Worm (Caenorhabditis elegans) whole organism, L1 larva: ENCODE measurements around the gene K07H8.2.
A peak's percentile ranks its signal among the peaks of the same experiment; 100 is the strongest.

Experiments used
- C16A3.4 ChIP-seq: fragments of 150-350 bp; optimal IDR thresholded peaks from 2 replicates; lab custom pipeline; 2014; ENCODE audit warnings: missing biosample characterization, missing genetic modification characterization
- ama-1 ChIP-seq: fragments of 150-350 bp; optimal IDR thresholded peaks from 2 replicates; lab custom pipeline; 2014
- blmp-1 ChIP-seq: fragments of 150-350 bp; optimal IDR thresholded peaks from 2 replicates; lab custom pipeline; 2014; ENCODE audit warnings: missing biosample characterization, missing genetic modification characterization
- dpl-1 ChIP-seq, 3 experiments: fragments of 150-350 bp in 2 of 3; sonication (generic microtip) in 1 of 3; optimal IDR thresholded peaks; 2 replicates each; lab custom pipeline; 2014 to 2017; ENCODE audit warnings: missing biosample characterization in 3 of 3, missing genetic modification characterization in 3 of 3, missing genetic modification reagents in 3 of 3
- dsc-1 ChIP-seq: sonication (generic microtip); optimal IDR thresholded peaks from 2 replicates; lab custom pipeline; 2016; ENCODE audit warnings: mild to moderate bottlenecking, missing genetic modification characterization, missing compliant biosample characterization
- efl-1 ChIP-seq, 4 experiments: fragments of 150-350 bp; optimal IDR thresholded peaks in 3 of 4; peaks in 1 of 4; 1 replicate in 1 of 4; 2 replicates in 3 of 4; lab custom pipeline; 2014; ENCODE audit warnings: missing biosample characterization in 2 of 4, missing genetic modification characterization in 2 of 4, missing genetic modification reagents in 2 of 4
- efl-3 ChIP-seq: fragments of 200-800 bp; sonication (Bioruptor generic); optimal IDR thresholded peaks from 2 replicates; lab custom pipeline; 2018; ENCODE audit warnings: mild to moderate bottlenecking, missing genetic modification characterization, missing compliant biosample characterization
- egl-27 ChIP-seq, 2 experiments: fragments of 150-350 bp in 1 of 2; sonication (generic microtip); optimal IDR thresholded peaks; 3 replicates each; lab custom pipeline; 2017 to 2018; ENCODE audit warnings: missing biosample characterization in 2 of 2, missing genetic modification characterization in 2 of 2, missing genetic modification reagents in 2 of 2
- elt-3 ChIP-seq, 6 experiments: fragments of 150-350 bp in 1 of 6; sonication (generic microtip); optimal IDR thresholded peaks; 2 replicates each; lab custom pipeline; 2017 to 2018; ENCODE audit warnings: missing biosample characterization in 6 of 6, missing genetic modification characterization in 6 of 6, inconsistent platforms in 1 of 6
- ets-5 ChIP-seq: fragments of 200-800 bp; sonication (Bioruptor generic); IDR thresholded peaks from 2 replicates; pipeline ENCODE4 v1.3.6; 2022; ENCODE audit warnings: missing genetic modification characterization, missing compliant biosample characterization
- grh-1 ChIP-seq: fragments of 200-800 bp; sonication (Bioruptor generic); IDR thresholded peaks from 2 replicates; pipeline ENCODE4 v1.3.6; 2022; ENCODE audit warnings: missing genetic modification reagents, missing genetic modification characterization, missing compliant biosample characterization
- irx-1 ChIP-seq: sonication (generic microtip); optimal IDR thresholded peaks from 2 replicates; lab custom pipeline; 2016; ENCODE audit warnings: missing genetic modification characterization, missing compliant biosample characterization
- jun-1 ChIP-seq: fragments of 150-350 bp; optimal IDR thresholded peaks from 2 replicates; lab custom pipeline; 2014; ENCODE audit warnings: missing biosample characterization, missing genetic modification reagents, missing genetic modification characterization
- lin-13 ChIP-seq: fragments of 150-350 bp; optimal IDR thresholded peaks from 2 replicates; lab custom pipeline; 2014; ENCODE audit warnings: missing biosample characterization, missing genetic modification reagents, missing genetic modification characterization
- lin-14 ChIP-seq: fragments of 200-800 bp; sonication (Bioruptor generic); optimal IDR thresholded peaks from 2 replicates; lab custom pipeline; 2018; ENCODE audit warnings: mild to moderate bottlenecking, missing genetic modification characterization, moderate library complexity, missing compliant biosample characterization
- lir-3 ChIP-seq: sonication (generic microtip); optimal IDR thresholded peaks from 2 replicates; lab custom pipeline; 2016; ENCODE audit warnings: mild to moderate bottlenecking, missing genetic modification characterization, moderate library complexity, missing compliant biosample characterization; ENCODE audit not compliant: poor library complexity
- lsy-2 ChIP-seq, 2 experiments: fragments of 150-350 bp; optimal IDR thresholded peaks; 2 replicates each; lab custom pipeline; 2014; ENCODE audit warnings: missing biosample characterization in 2 of 2, missing genetic modification characterization in 2 of 2
- mab-9 ChIP-seq: fragments of 200-800 bp; sonication (Bioruptor generic); IDR thresholded peaks from 2 replicates; pipeline ENCODE4 v1.3.6; 2022; ENCODE audit warnings: missing genetic modification reagents, missing genetic modification characterization, missing compliant biosample characterization
- mdl-1 ChIP-seq, 2 experiments: fragments of 150-350 bp; optimal IDR thresholded peaks; 2 replicates each; lab custom pipeline; 2014 to 2017; ENCODE audit warnings: missing biosample characterization in 2 of 2, missing genetic modification characterization in 2 of 2, inconsistent platforms in 1 of 2
- mef-2 ChIP-seq: fragments of 150-350 bp; optimal IDR thresholded peaks from 2 replicates; lab custom pipeline; 2014; ENCODE audit warnings: missing biosample characterization, missing genetic modification characterization
- mep-1 ChIP-seq: fragments of 150-350 bp; optimal IDR thresholded peaks from 2 replicates; lab custom pipeline; 2014; ENCODE audit warnings: missing biosample characterization, missing genetic modification characterization
- nhr-12 ChIP-seq: sonication (generic microtip); optimal IDR thresholded peaks from 2 replicates; lab custom pipeline; 2017; ENCODE audit warnings: missing biosample characterization, missing genetic modification characterization
- nhr-28 ChIP-seq: fragments of 150-350 bp; optimal IDR thresholded peaks from 2 replicates; lab custom pipeline; 2014; ENCODE audit warnings: missing biosample characterization, missing genetic modification characterization
- nhr-47 ChIP-seq: sonication (generic microtip); optimal IDR thresholded peaks from 2 replicates; lab custom pipeline; 2016; ENCODE audit warnings: mild to moderate bottlenecking, missing genetic modification characterization, moderate library complexity, missing compliant biosample characterization
- nhr-71 ChIP-seq: sonication (generic microtip); optimal IDR thresholded peaks from 2 replicates; lab custom pipeline; 2016; ENCODE audit warnings: mild to moderate bottlenecking, missing genetic modification characterization, moderate library complexity, missing compliant biosample characterization
- nhr-76 ChIP-seq: sonication (generic microtip); optimal IDR thresholded peaks from 2 replicates; lab custom pipeline; 2017; ENCODE audit warnings: missing biosample characterization, missing genetic modification characterization
- nhr-77 ChIP-seq: fragments of 150-350 bp; optimal IDR thresholded peaks from 2 replicates; lab custom pipeline; 2014; ENCODE audit warnings: missing biosample characterization, missing genetic modification characterization
- nhr-85 ChIP-seq: sonication (generic microtip); peaks from one replicate; lab custom pipeline; 2016; ENCODE audit warnings: missing genetic modification characterization, inconsistent platforms, missing compliant biosample characterization
- pqm-1 ChIP-seq: sonication (generic microtip); optimal IDR thresholded peaks from 3 replicates; lab custom pipeline; 2017; ENCODE audit warnings: missing biosample characterization, missing genetic modification characterization
- rnt-1 ChIP-seq: sonication (generic microtip); optimal IDR thresholded peaks from 2 replicates; lab custom pipeline; 2016; ENCODE audit warnings: mild to moderate bottlenecking, missing genetic modification characterization, moderate library complexity, missing compliant biosample characterization
- tbx-2 ChIP-seq: sonication (generic microtip); optimal IDR thresholded peaks from 2 replicates; lab custom pipeline; 2016; ENCODE audit warnings: missing genetic modification characterization, missing compliant biosample characterization
- unc-30 ChIP-seq: sonication (generic microtip); optimal IDR thresholded peaks from 2 replicates; lab custom pipeline; 2017; ENCODE audit warnings: missing biosample characterization, missing genetic modification characterization
- unc-98 ChIP-seq: fragments of 200-800 bp; sonication (Bioruptor generic); IDR thresholded peaks from 2 replicates; pipeline ENCODE4 v1.3.6; 2022; ENCODE audit warnings: missing genetic modification characterization, missing compliant biosample characterization
- zag-1 ChIP-seq: fragments of 150-350 bp; optimal IDR thresholded peaks from 2 replicates; lab custom pipeline; 2014; ENCODE audit warnings: missing biosample characterization, missing genetic modification characterization

The K07H8.2 gene

DNA sequence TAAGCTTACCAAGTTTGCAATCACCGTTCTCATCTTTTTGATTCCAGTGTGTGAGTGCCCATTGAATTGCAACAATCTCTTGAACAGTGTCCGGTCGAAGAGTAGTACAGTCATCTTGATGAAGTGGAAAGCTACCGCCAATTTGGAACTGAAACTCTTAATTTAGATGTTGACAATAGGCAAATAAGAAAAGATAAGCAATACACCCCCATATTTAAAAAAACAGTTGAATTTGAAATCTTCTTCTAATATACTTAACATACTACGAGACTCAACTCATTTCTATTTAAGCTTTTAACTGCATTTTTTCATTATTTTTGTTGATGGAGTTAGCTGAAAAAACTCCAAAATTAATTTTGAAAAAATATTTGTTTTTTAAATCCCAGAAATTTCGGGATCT, 20.8 kb downstream of the K07H8.2 start:
- TF ChIP-seq zag-1 (no peak), jun-1 (tag; lab: Kevin White, UChicago) (no peak), egl-27 (tag; optimal IDR thresholded peaks at IDR 0.05; lab: Kevin White, UChicago) (no peak), efl-3 (no peak), unc-98 (GFP tag; lab: Robert Waterston, UW) (no peak), ama-1 (lab: Kevin White, UChicago) (no peak), efl-1 (optimal IDR thresholded peaks at IDR 0.05; lab: Kevin White, UChicago) (no peak), efl-1 (GFP tag; optimal IDR thresholded peaks at IDR 0.05 in 1 of 2; lab: Kevin White, UChicago) (peak in 1 of 2 experiments; percentile 56), unc-30 (tag; lab: Kevin White, UChicago) (no peak)
- TF ChIP-seq, all 84 proteins: peak for 1

DNA sequence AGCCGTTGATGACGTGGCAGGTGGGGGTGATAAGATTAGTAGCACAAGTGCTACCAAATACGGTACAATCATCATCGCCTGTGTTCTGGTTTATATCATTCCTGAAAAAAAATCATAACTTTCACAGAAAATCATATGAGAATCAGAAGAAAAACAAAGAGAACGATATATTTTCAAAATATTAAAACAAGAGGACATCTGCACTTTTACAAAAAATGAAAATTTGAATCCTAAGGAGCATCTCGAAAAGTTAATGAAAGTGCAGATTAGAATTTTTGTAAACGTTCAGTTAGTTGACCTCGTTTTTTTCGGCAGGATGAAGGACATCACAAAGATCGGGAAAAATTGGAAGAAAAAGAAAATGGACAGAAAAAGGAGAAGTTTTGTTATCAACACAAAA, 21.5 kb downstream of the K07H8.2 start, which contains the start of gene F35H10.10:
F35H10.10 (minus strand) TSS at position 101 of the 400 bp plus-strand sequence.
- TF ChIP-seq blmp-1 (tag; lab: Kevin White, UChicago), result peak; percentile 84
- TF ChIP-seq nhr-28 (tag; lab: Kevin White, UChicago), result no peak

DNA sequence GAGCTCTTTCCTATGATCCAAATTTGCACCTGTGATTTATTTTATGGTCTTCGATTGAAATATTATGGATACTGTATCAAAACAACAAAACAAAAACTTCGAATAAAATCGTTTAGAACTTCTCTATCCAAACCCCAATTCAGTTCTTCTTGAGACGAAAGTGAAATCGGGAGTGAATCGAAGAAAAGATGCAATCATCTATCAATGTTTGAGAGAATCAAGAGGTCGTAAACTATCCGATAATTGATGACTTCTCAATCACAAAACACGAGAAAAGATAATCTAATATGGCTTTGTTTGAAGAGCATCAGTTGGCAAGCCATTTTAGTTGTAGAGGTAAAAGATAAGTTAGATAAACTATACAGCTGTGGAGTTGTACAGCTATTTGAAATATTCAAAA, 26.5 kb downstream of the K07H8.2 start:
- TF ChIP-seq zag-1 (no peak), lin-13 (GFP tag; lab: Kevin White, UChicago) (no peak), elt-3 (tag; optimal IDR thresholded peaks at IDR 0.05; lab: Kevin White, UChicago) (peak in 2 of 6 experiments; percentile 5 to 13), mab-9 (no peak), nhr-12 (tag; lab: Kevin White, UChicago) (no peak), nhr-76 (tag; lab: Kevin White, UChicago) (no peak), nhr-77 (tag; lab: Kevin White, UChicago) (no peak), blmp-1 (tag; lab: Kevin White, UChicago) (peak; percentile 97), lin-14 (GFP tag; lab: Kevin White, UChicago) (peak; percentile 39)
- TF ChIP-seq, all 84 proteins: peak for 3

- TF ChIP-seq lin-14 (GFP tag; lab: Kevin White, UChicago) (peak; percentile 40), blmp-1 (tag; lab: Kevin White, UChicago) (peak; percentile 76), nhr-71 (no peak), nhr-85 (tag; lab: Kevin White, UChicago) (peak; percentile 71)
Measured at ce11 chrIV:8318799-8319198, 27.5 kb downstream of the K07H8.2 start.

DNA sequence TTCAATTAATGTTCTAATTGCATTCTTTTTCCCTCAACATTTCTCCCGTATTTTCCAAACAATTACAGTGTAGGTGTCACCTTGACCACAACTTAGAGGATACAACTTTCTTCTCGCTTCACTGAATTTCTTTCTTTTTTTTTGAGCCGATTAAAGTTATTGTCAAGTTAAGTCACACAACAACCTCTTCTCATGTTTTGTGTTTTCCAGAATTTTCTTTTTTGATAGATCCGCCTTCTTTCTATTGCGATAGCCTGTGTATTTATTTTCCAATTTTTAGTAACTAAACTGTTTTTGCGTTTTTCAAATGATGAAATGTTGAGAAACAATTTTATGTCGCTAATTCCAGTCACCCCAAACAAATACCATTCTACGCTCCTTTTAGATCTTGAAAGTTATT, 34.3 kb downstream of the K07H8.2 start, which contains the start of gene F35H10.3:
F35H10.3 (plus strand) TSS at position 301 of the 400 bp plus-strand sequence.
- no peak for TF ChIP-seq ets-5
- no peak for TF ChIP-seq mep-1
- TF ChIP-seq mdl-1 (tag; optimal IDR thresholded peaks at IDR 0.05; lab: Kevin White, UChicago), result no peak
- TF ChIP-seq rnt-1, result no peak
- TF ChIP-seq lir-3 (tag; lab: Kevin White, UChicago), result no peak
- no peak for TF ChIP-seq lin-13 (GFP tag; lab: Kevin White, UChicago)
- no peak for TF ChIP-seq C16A3.4 (tag; lab: Kevin White, UChicago)
- TF ChIP-seq pqm-1 (tag; lab: Kevin White, UChicago), result no peak
- no peak for TF ChIP-seq nhr-76 (tag; lab: Kevin White, UChicago)
- no peak for TF ChIP-seq dpl-1 (GFP tag; optimal IDR thresholded peaks at IDR 0.05; lab: Kevin White, UChicago)
- no peak for TF ChIP-seq tbx-2 (tag; lab: Kevin White, UChicago)
- TF ChIP-seq lsy-2 (tag; optimal IDR thresholded peaks at IDR 0.05; lab: Kevin White, UChicago), result no peak

DNA sequence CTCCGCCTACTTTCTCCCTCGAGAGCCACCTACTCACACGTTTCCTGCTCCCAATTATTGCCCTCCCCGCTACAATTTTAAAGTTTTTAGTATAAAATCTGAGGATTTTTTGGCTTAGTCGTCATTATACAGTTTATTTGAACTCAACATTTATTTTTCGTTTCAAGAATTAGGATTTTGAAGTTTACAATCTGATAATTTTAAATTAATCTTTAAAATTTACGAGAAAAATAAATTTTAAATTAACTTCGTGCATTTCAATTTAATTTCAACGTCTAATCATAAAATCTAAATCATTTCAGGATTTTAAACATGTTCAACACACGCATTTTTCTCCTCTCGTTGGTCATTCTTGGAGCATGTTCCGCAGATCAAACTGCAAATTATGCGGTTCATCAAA, 37.6 kb downstream of the K07H8.2 start, which contains the start of gene F35H10.2:
F35H10.2 (plus strand) TSS at position 301 of the 400 bp plus-strand sequence.
- TF ChIP-seq zag-1, result no peak
- no peak for TF ChIP-seq mef-2 (tag; lab: Kevin White, UChicago)
- TF ChIP-seq nhr-47 (tag; lab: Kevin White, UChicago), result no peak
- TF ChIP-seq dsc-1, result no peak
- TF ChIP-seq ets-5, result no peak
- TF ChIP-seq grh-1 (GFP tag; lab: Robert Waterston, UW), result no peak
- TF ChIP-seq irx-1, result no peak
- TF ChIP-seq, all 84 proteins: peak for 0
